Worm (Caenorhabditis elegans) whole organism, L3 larva: ENCODE results near the gene cyp-33B1.

Experiments
- R02D3.7 ChIP-seq: fragments of 150-350 bp; optimal IDR thresholded peaks from 2 replicates; lab custom pipeline; 2014; ENCODE audit warnings: missing biosample characterization, missing genetic modification characterization
- ZK546.5 ChIP-seq: sonication (generic microtip); optimal IDR thresholded peaks from 2 replicates; lab custom pipeline; 2017; ENCODE audit warnings: missing biosample characterization, missing genetic modification characterization
- aly-2 ChIP-seq: fragments of 150-350 bp; optimal IDR thresholded peaks from 2 replicates; lab custom pipeline; 2014; ENCODE audit warnings: missing biosample characterization, missing genetic modification characterization
- ama-1 ChIP-seq: fragments of 150-350 bp; optimal IDR thresholded peaks from 2 replicates; lab custom pipeline; 2018
- ceh-28 ChIP-seq: fragments of 150-350 bp; optimal IDR thresholded peaks from 2 replicates; lab custom pipeline; 2014; ENCODE audit warnings: missing biosample characterization, missing genetic modification reagents, missing genetic modification characterization
- ceh-82 ChIP-seq: fragments of 150-350 bp; optimal IDR thresholded peaks from 2 replicates; lab custom pipeline; 2014; ENCODE audit warnings: missing biosample characterization, missing genetic modification characterization
- ceh-9 ChIP-seq: sonication (generic microtip); optimal IDR thresholded peaks from 2 replicates; lab custom pipeline; 2018; ENCODE audit warnings: missing biosample characterization, missing genetic modification characterization
- daf-12 ChIP-seq: fragments of 150-350 bp; optimal IDR thresholded peaks from 2 replicates; lab custom pipeline; 2014; ENCODE audit warnings: missing biosample characterization, missing genetic modification reagents, missing genetic modification characterization
- egl-27 ChIP-seq: sonication (generic microtip); optimal IDR thresholded peaks from 4 replicates; lab custom pipeline; 2017; ENCODE audit warnings: missing biosample characterization, missing genetic modification reagents, missing genetic modification characterization
- egl-5 ChIP-seq: fragments of 150-350 bp; optimal IDR thresholded peaks from 2 replicates; lab custom pipeline; 2017; ENCODE audit warnings: missing biosample characterization, missing genetic modification reagents, missing genetic modification characterization, inconsistent platforms
- elt-1 ChIP-seq: fragments of 150-350 bp; optimal IDR thresholded peaks from 2 replicates; lab custom pipeline; 2014; ENCODE audit warnings: missing biosample characterization, missing genetic modification characterization
- elt-2 ChIP-seq: sonication (generic microtip); optimal IDR thresholded peaks from 2 replicates; lab custom pipeline; 2016; ENCODE audit warnings: missing genetic modification reagents, mild to moderate bottlenecking, missing genetic modification characterization, missing compliant biosample characterization
- elt-3 ChIP-seq, 3 experiments: fragments of 150-350 bp in 1 of 3; sonication (generic microtip) in 2 of 3; optimal IDR thresholded peaks; 2 replicates in 2 of 3; 4 replicates in 1 of 3; lab custom pipeline; 2014 to 2017; ENCODE audit warnings: missing biosample characterization in 3 of 3, missing genetic modification characterization in 3 of 3
- fkh-10 ChIP-seq: sonication (generic microtip); optimal IDR thresholded peaks from 2 replicates; lab custom pipeline; 2017; ENCODE audit warnings: missing biosample characterization, missing genetic modification reagents, missing genetic modification characterization
- fos-1 ChIP-seq: fragments of 150-350 bp; optimal IDR thresholded peaks from 2 replicates; lab custom pipeline; 2014; ENCODE audit warnings: missing biosample characterization, missing genetic modification characterization
- jun-1 ChIP-seq: fragments of 150-350 bp; optimal IDR thresholded peaks from 2 replicates; lab custom pipeline; 2014; ENCODE audit warnings: missing biosample characterization, missing genetic modification reagents, missing genetic modification characterization
- lin-15B ChIP-seq: fragments of 150-350 bp; optimal IDR thresholded peaks from 2 replicates; lab custom pipeline; 2014; ENCODE audit warnings: missing biosample characterization, missing genetic modification characterization
- lin-39 ChIP-seq: fragments of 150-350 bp; optimal IDR thresholded peaks from 2 replicates; lab custom pipeline; 2018; ENCODE audit warnings: missing biosample characterization, missing genetic modification reagents, missing genetic modification characterization
- mml-1 ChIP-seq: fragments of 150-350 bp; sonication (generic microtip); optimal IDR thresholded peaks from 3 replicates; lab custom pipeline; 2014; ENCODE audit warnings: missing biosample characterization, missing genetic modification characterization
- nfya-1 ChIP-seq: sonication (generic microtip); optimal IDR thresholded peaks from 2 replicates; lab custom pipeline; 2017; ENCODE audit warnings: missing genetic modification characterization, mild to moderate bottlenecking, missing compliant biosample characterization, antibody characterized with exemption, moderate library complexity; ENCODE audit not compliant: insufficient read depth
- nhr-11 ChIP-seq: fragments of 150-350 bp; optimal IDR thresholded peaks from 2 replicates; lab custom pipeline; 2014; ENCODE audit warnings: missing biosample characterization, missing genetic modification characterization
- nhr-12 ChIP-seq: fragments of 150-350 bp; optimal IDR thresholded peaks from 2 replicates; lab custom pipeline; 2014; ENCODE audit warnings: missing biosample characterization, missing genetic modification characterization
- nhr-23 ChIP-seq: fragments of 150-350 bp; optimal IDR thresholded peaks from 2 replicates; lab custom pipeline; 2014; ENCODE audit warnings: missing biosample characterization, missing genetic modification reagents, missing genetic modification characterization
- nhr-237 ChIP-seq: fragments of 150-350 bp; optimal IDR thresholded peaks from 2 replicates; lab custom pipeline; 2014; ENCODE audit warnings: missing biosample characterization, missing genetic modification characterization
- nhr-25 ChIP-seq: sonication (generic microtip); optimal IDR thresholded peaks from 2 replicates; lab custom pipeline; 2017; ENCODE audit warnings: missing biosample characterization, missing genetic modification characterization
- nhr-28 ChIP-seq: fragments of 150-350 bp; optimal IDR thresholded peaks from 2 replicates; lab custom pipeline; 2014; ENCODE audit warnings: missing biosample characterization, missing genetic modification characterization
- nhr-43 ChIP-seq: sonication (generic microtip); optimal IDR thresholded peaks from 2 replicates; lab custom pipeline; 2016; ENCODE audit warnings: mild to moderate bottlenecking, missing genetic modification characterization, missing compliant biosample characterization; ENCODE audit not compliant: poor library complexity, severe bottlenecking
- nhr-67 ChIP-seq: fragments of 150-350 bp; optimal IDR thresholded peaks from 2 replicates; lab custom pipeline; 2014; ENCODE audit warnings: missing biosample characterization, missing genetic modification characterization
- nhr-76 ChIP-seq: fragments of 150-350 bp; sonication (generic microtip); optimal IDR thresholded peaks from 5 replicates; lab custom pipeline; 2014; ENCODE audit warnings: missing biosample characterization, missing genetic modification characterization
- nhr-77 ChIP-seq: fragments of 150-350 bp; optimal IDR thresholded peaks from 2 replicates; lab custom pipeline; 2014; ENCODE audit warnings: missing biosample characterization, missing genetic modification characterization
- pha-4 ChIP-seq: fragments of 150-350 bp; optimal IDR thresholded peaks from 2 replicates; lab custom pipeline; 2014; ENCODE audit warnings: missing biosample characterization, missing genetic modification reagents, missing genetic modification characterization
- pqm-1 ChIP-seq: fragments of 150-350 bp; optimal IDR thresholded peaks from 2 replicates; lab custom pipeline; 2017; ENCODE audit warnings: missing biosample characterization, missing genetic modification characterization, inconsistent platforms
- sea-2 ChIP-seq: fragments of 150-350 bp; sonication (generic microtip); optimal IDR thresholded peaks from 4 replicates; lab custom pipeline; 2014; ENCODE audit warnings: missing biosample characterization, missing genetic modification reagents, missing genetic modification characterization
- skn-1 ChIP-seq: fragments of 150-350 bp; optimal IDR thresholded peaks from 2 replicates; lab custom pipeline; 2014; ENCODE audit warnings: missing biosample characterization, missing genetic modification characterization
- snpc-4 ChIP-seq: fragments of 150-350 bp; optimal IDR thresholded peaks from 2 replicates; lab custom pipeline; 2014; ENCODE audit warnings: missing biosample characterization, missing genetic modification characterization
- tbx-2 ChIP-seq: sonication (generic microtip); optimal IDR thresholded peaks from 2 replicates; lab custom pipeline; 2016; ENCODE audit warnings: mild to moderate bottlenecking, missing genetic modification characterization, missing compliant biosample characterization
- unc-62 ChIP-seq: fragments of 150-350 bp; sonication (generic microtip); optimal IDR thresholded peaks from 4 replicates; lab custom pipeline; 2014; ENCODE audit warnings: missing biosample characterization, missing genetic modification reagents, missing genetic modification characterization
- ztf-11 ChIP-seq: fragments of 150-350 bp; optimal IDR thresholded peaks from 2 replicates; lab custom pipeline; 2014; ENCODE audit warnings: missing biosample characterization, missing genetic modification characterization
- ztf-4 ChIP-seq: fragments of 150-350 bp; optimal IDR thresholded peaks from 2 replicates; lab custom pipeline; 2014; ENCODE audit warnings: missing biosample characterization, missing genetic modification characterization

The cyp-33B1 gene

DNA sequence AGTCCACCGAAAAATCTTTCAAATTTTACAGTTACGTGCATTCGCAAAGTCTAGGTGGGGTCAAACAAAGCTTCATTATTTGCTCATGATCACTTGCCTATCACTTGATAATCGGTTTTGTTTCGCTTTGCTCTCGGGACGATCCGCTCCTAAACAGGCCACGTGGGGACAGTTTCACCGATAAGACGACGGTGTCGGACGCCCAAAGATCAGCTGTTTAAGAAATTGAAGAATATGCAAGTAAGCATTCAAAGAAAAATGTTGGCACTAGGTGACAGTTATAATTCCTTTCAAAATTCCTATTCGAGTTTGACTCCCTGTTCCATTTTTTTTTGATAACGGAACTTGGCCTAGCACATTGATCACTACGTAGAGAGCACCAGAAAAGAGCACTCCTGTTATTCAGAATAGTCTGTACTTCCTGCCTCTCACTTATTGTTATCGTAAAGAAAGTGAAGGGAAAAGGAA is 38.9 kb downstream of the cyp-33B1 start:
- TF ChIP-seq lin-15B (tag; lab: Kevin White, UChicago) (no peak), elt-3 (tag; optimal IDR thresholded peaks at IDR 0.05; lab: Kevin White, UChicago) (no peak), elt-2 (tag; lab: Kevin White, UChicago) (peak; percentile 99), fkh-10 (GFP tag; lab: Kevin White, UChicago) (no peak), egl-27 (tag; lab: Kevin White, UChicago) (no peak), elt-1 (no peak), nhr-76 (tag; lab: Kevin White, UChicago) (no peak), lin-39 (tag; lab: Kevin White, UChicago) (no peak), ceh-82 (no peak), nhr-11 (tag; lab: Kevin White, UChicago) (no peak), nhr-67 (tag; lab: Kevin White, UChicago) (no peak), nhr-12 (no peak), ama-1 (no peak), daf-12 (tag; lab: Kevin White, UChicago) (no peak), skn-1 (no peak), R02D3.7 (tag; lab: Kevin White, UChicago) (no peak), ceh-28 (tag; lab: Kevin White, UChicago) (no peak), fos-1 (tag; lab: Kevin White, UChicago) (no peak), pqm-1 (peak; percentile 93), nfya-1 (tag; lab: Kevin White, UChicago) (no peak), nhr-77 (tag; lab: Kevin White, UChicago) (no peak), mml-1 (tag; lab: Kevin White, UChicago) (no peak), ZK546.5 (tag; lab: Kevin White, UChicago) (no peak), nhr-28 (tag; lab: Kevin White, UChicago) (no peak), sea-2 (GFP tag; lab: Kevin White, UChicago) (no peak), nhr-237 (tag; lab: Kevin White, UChicago) (no peak), nhr-25 (no peak), jun-1 (peak; percentile 68), ztf-4 (tag; lab: Kevin White, UChicago) (no peak), tbx-2 (tag; lab: Kevin White, UChicago) (no peak), egl-5 (no peak), pha-4 (tag; lab: Kevin White, UChicago) (peak; percentile 62), ztf-11 (tag; lab: Kevin White, UChicago) (no peak), unc-62 (GFP tag; lab: Kevin White, UChicago) (no peak)
- TF ChIP-seq, all 47 proteins: peak for 4

DNA sequence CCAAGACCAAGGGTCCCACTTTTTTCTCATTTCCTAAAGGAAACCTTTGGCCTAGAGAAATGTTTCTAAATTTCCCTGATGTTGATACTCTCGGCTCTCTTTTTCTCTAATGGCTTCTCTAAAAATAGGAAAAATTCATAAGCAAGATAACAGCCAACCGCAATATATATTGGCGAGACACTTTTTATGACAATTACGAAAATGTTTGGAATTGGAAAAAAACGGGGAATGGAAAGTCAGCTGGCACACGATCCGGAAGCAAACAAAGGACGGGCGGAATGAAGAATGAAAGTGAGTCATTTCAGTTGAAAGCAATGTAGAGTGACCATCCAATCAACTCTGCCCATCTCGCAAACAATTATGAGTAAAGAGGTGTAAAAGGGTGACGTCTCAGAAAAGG is 40.3 kb downstream of the cyp-33B1 start:
- peak; percentile 2 for TF ChIP-seq jun-1
- TF ChIP-seq aly-2 (tag; lab: Kevin White, UChicago), result no peak
- no peak for TF ChIP-seq tbx-2 (tag; lab: Kevin White, UChicago)
- peak; percentile 75 for TF ChIP-seq pha-4 (tag; lab: Kevin White, UChicago)
- no peak for TF ChIP-seq nhr-25
- TF ChIP-seq ceh-9 (tag; lab: Kevin White, UChicago), result no peak
- TF ChIP-seq daf-12 (tag; lab: Kevin White, UChicago), result no peak
- no peak for TF ChIP-seq nhr-11 (tag; lab: Kevin White, UChicago)
- TF ChIP-seq elt-2 (tag; lab: Kevin White, UChicago), result peak; percentile 67
- TF ChIP-seq unc-62 (GFP tag; lab: Kevin White, UChicago), result no peak
- peak; percentile 80 for TF ChIP-seq pqm-1
- no peak for TF ChIP-seq elt-1
- TF ChIP-seq nfya-1 (tag; lab: Kevin White, UChicago), result peak; percentile 38
- TF ChIP-seq, all 47 proteins: peak for 5

DNA sequence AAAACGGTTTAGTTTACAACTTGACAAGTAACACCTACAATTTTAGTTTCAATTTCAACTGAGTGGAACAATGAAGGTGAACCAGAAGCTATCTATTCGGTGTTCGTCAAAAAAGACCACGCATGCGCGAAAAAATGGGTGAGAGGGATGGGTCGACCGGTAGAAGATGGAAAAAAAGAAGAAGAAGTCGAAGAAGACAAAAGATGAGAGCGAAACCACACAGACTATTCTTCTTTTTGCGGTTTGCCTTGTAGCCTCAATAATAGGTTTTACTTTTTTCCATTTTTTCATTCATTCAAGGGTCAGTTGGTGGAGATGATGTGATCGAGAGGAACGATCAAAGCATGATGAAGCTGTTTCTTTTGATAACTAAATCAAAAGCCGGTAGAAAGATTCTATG is 41.2 kb downstream of the cyp-33B1 start:
- peak; percentile 3 for TF ChIP-seq nhr-23 (tag; lab: Kevin White, UChicago)
- no peak for TF ChIP-seq fkh-10 (GFP tag; lab: Kevin White, UChicago)
- TF ChIP-seq nhr-25, result peak; percentile 32

DNA sequence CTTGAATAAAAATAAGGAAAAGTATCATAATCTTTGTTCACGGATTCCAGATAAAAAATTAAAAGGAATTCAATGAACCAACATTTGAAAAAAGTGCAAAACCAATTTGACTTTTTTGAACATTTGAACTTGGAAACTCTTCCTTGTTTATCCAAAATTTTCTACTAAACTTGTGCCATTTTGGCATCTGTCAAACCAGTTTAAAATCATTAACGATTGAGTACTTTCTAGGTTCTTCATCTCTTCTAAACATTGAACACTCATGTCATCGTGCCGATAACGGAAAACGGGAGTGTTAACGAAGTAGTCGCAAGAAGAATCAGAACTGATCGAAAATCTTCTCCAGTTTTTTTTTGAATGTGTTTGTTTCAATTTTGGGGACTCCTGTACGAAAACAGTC is 43.1 kb downstream of the cyp-33B1 start:
- TF ChIP-seq pha-4 (tag; lab: Kevin White, UChicago) (no peak), nhr-25 (peak; percentile 12), ZK546.5 (tag; lab: Kevin White, UChicago) (no peak), nfya-1 (tag; lab: Kevin White, UChicago) (no peak), nhr-43 (tag; lab: Kevin White, UChicago) (peak; percentile 11), ztf-11 (tag; lab: Kevin White, UChicago) (no peak), snpc-4 (tag; lab: Kevin White, UChicago) (no peak), aly-2 (tag; lab: Kevin White, UChicago) (no peak), nhr-23 (tag; lab: Kevin White, UChicago) (peak; percentile 37)
